Fruit fly (Drosophila melanogaster) Kc167 (cell line): ENCODE data around the gene CG6686.

Source experiments
- Myc ChIP-seq: fragments of >200 bp; optimal IDR thresholded peaks from 2 replicates; lab custom pipeline; 2017; ENCODE audit warnings: missing external identifiers
- insv ChIP-seq: fragments of >200 bp; optimal IDR thresholded peaks from 3 replicates; lab custom pipeline; 2018; ENCODE audit warnings: missing external identifiers
- psq ChIP-seq: fragments of >200 bp; optimal IDR thresholded peaks from 2 replicates; lab custom pipeline; 2017; ENCODE audit warnings: missing external identifiers
- ttk ChIP-seq: sonication (Bioruptor generic); optimal IDR thresholded peaks from 2 replicates; lab custom pipeline; 2017; ENCODE audit warnings: missing external identifiers

DNA sequence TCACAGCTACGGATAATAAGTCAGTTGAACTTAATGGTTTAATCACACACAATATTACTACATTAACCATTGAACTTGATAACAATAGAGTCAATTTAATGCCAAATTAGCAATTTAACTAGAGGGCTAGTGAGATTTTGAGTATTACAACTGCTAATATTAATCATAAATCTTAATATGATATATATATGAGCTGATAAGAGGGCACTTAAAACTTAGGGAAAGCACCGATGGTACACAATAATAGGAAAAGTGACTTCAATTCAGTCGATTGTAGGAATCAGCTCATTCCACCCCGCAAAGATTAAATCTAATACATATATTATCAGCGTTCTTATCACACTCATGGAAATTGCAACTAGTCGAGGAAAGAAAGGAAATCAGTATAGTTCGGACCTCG lies 6.6 kb downstream of the CG6686 start, which contains the start of gene CG16965:
- TF ChIP-seq insv (lab: Kevin White, UChicago) (no peak), psq (no peak), Myc (lab: Kevin White, UChicago) (no peak), ttk (lab: Kevin White, UChicago) (no peak)
